Worm (Caenorhabditis elegans): Measurements from ENCODE around the gene ZK455.5.

DNA sequence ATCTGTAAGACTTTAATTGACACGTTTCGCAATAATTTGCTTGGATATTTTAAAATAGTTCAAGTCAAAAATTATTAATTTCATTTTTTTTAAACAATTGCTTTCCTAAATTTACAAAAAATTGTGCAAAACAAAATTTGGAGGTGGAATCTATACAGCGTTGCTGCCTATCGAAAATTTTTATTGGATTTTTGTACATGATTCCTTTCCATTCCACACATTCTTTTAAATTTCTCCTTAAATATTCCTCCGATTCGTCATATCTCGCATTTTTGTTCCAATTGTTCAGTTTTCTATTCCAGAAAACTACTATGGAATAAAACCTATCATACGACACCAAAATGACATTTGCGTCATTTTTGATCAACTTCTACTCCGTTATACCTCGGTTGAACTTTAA lies 41.7 kb upstream of the ZK455.5 start, which contains the start of gene ttyh-1:
- no peak for TF ChIP-seq ztf-29 (GFP tag; IDR thresholded peaks at IDR 0.05)
- no peak for TF ChIP-seq klf-2 (GFP tag; conservative IDR thresholded peaks at IDR 0.05)
- TF ChIP-seq T22C8.4 (GFP tag; IDR thresholded peaks at IDR 0.05), result no peak
- no peak for TF ChIP-seq ztf-23 (GFP tag; IDR thresholded peaks at IDR 0.05)

Data from whole organism, midembryonic.